Fruit fly (Drosophila melanogaster): Measurements from ENCODE around the gene CG6999.
A peak's percentile ranks its signal among the peaks of the same experiment; 100 is the strongest.

- TF ChIP-seq CG1620 (GFP tag; optimal IDR thresholded peaks at IDR 0.05): no peak
- peak; percentile 24 for TF ChIP-seq bab1 (GFP tag; optimal IDR thresholded peaks at IDR 0.05)
- TF ChIP-seq toe (GFP tag; optimal IDR thresholded peaks at IDR 0.05): no peak
- TF ChIP-seq CG5204 (GFP tag; optimal IDR thresholded peaks at IDR 0.05): no peak
- peak; percentile 0 for TF ChIP-seq CG14711 (tag; optimal IDR thresholded peaks at IDR 0.05)
- peak; percentile 35 for TF ChIP-seq pad (GFP tag; optimal IDR thresholded peaks at IDR 0.05)
- TF ChIP-seq Mnt (GFP tag; optimal IDR thresholded peaks at IDR 0.05): no peak
- TF ChIP-seq tj (GFP tag; optimal IDR thresholded peaks at IDR 0.05): peak; percentile 22
- TF ChIP-seq CG11617 (GFP tag; optimal IDR thresholded peaks at IDR 0.05): peak; percentile 11
These were observed 18.7 kb downstream of the CG6999 start, which contains the start of gene Arfrp1 for dm6 chrX:9106775-9107283.
